Fruit fly (Drosophila melanogaster): ENCODE measurements around the gene Agpat1.

DNA sequence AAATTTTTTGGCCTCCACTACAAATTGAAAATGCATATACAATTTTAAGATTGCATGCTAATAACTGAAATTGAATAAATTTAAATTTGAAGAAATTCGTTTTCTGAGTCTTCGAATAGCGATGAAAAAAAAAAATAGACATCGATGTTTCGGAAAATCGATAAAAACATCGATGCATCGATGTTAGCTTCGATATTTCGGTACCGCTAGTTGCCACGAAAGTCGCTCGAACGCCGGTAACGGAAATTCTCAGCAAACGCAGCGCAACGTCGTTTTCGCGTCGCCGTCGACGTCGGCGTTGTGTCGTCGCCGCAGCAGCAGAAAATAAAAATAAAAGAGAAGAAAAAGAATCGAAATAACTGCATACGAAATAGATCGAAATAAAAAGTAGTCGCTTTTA, at the start of gene Agpat1:
- TF ChIP-seq Myc (optimal IDR thresholded peaks at IDR 0.05) (no peak), psq (optimal IDR thresholded peaks at IDR 0.05) (no peak)

Data from Kc167 (cell line).